Fruit fly (Drosophila melanogaster) whole organism: ENCODE measurements around the gene CG32668.
A peak's percentile ranks its signal among the peaks of the same experiment; 100 is the strongest.

Experiments used
- CG8478 ChIP-seq: fragments of >200 bp; optimal IDR thresholded peaks from 2 replicates; lab custom pipeline; 2018; ENCODE audit warnings: inconsistent platforms
- Dll ChIP-seq: fragments of >200 bp; optimal IDR thresholded peaks from 2 replicates; lab custom pipeline; 2017
- EcR ChIP-seq, 2 experiments: fragments of >200 bp; optimal IDR thresholded peaks; 2 replicates each; lab custom pipeline; 2017; ENCODE audit warnings: missing biosample characterization in 2 of 2, missing genetic modification characterization in 2 of 2, missing genetic modification reagents in 2 of 2
- pan ChIP-seq: fragments of >200 bp; optimal IDR thresholded peaks from 2 replicates; lab custom pipeline; 2017
- psq ChIP-seq: fragments of >200 bp; optimal IDR thresholded peaks from 2 replicates; lab custom pipeline; 2017
- usp ChIP-seq: fragments of >200 bp; optimal IDR thresholded peaks from 2 replicates; lab custom pipeline; 2017; ENCODE audit warnings: missing biosample characterization, missing genetic modification characterization, mixed read lengths

Gene CG32668

dm6 chrX:11159710-11160446, at the start of gene CG32668:
CG32668 (minus strand) TSS chrX:11159760.
- TF ChIP-seq EcR (GFP tag; optimal IDR thresholded peaks at IDR 0.05; lab: Kevin White, UChicago) (no peak), pan (lab: Kevin White, UChicago) (no peak), psq (no peak), usp (GFP tag; lab: Kevin White, UChicago) (no peak), CG8478 (lab: Kevin White, UChicago) (no peak), Dll (lab: Kevin White, UChicago) (no peak)

dm6 chrX:11203104-11203503, 43.5 kb upstream of the CG32668 start:
- TF ChIP-seq psq, result no peak
- TF ChIP-seq pan (lab: Kevin White, UChicago), result no peak
- TF ChIP-seq CG8478 (lab: Kevin White, UChicago), result no peak
- no peak for TF ChIP-seq usp (GFP tag; lab: Kevin White, UChicago)
- TF ChIP-seq EcR (GFP tag; optimal IDR thresholded peaks at IDR 0.05; lab: Kevin White, UChicago), result no peak
- TF ChIP-seq Dll (lab: Kevin White, UChicago), result no peak

dm6 chrX:11201948-11202347, 42.4 kb upstream of the CG32668 start, which contains the start of gene CG11106:
CG11106 (plus strand) TSS chrX:11202248.
- no peak for TF ChIP-seq usp (GFP tag; lab: Kevin White, UChicago)
- no peak for TF ChIP-seq psq
- no peak for TF ChIP-seq CG8478 (lab: Kevin White, UChicago)
- no peak for TF ChIP-seq EcR (GFP tag; optimal IDR thresholded peaks at IDR 0.05; lab: Kevin White, UChicago)
- no peak for TF ChIP-seq pan (lab: Kevin White, UChicago)
- TF ChIP-seq Dll (lab: Kevin White, UChicago), result no peak

dm6 chrX:11182631-11183030, 23.1 kb upstream of the CG32668 start, which contains the start of gene CG15200:
CG15200 (plus strand) TSS chrX:11182931.
- TF ChIP-seq pan (lab: Kevin White, UChicago), result no peak
- TF ChIP-seq CG8478 (lab: Kevin White, UChicago), result no peak

- no peak for TF ChIP-seq pan (lab: Kevin White, UChicago)
- no peak for TF ChIP-seq CG8478 (lab: Kevin White, UChicago)
- no peak for TF ChIP-seq Dll (lab: Kevin White, UChicago)
- TF ChIP-seq EcR (GFP tag; optimal IDR thresholded peaks at IDR 0.05; lab: Kevin White, UChicago), result no peak
- no peak for TF ChIP-seq psq
- no peak for TF ChIP-seq usp (GFP tag; lab: Kevin White, UChicago)
Measured at dm6 chrX:11176073-11176472, 16.5 kb upstream of the CG32668 start.

DNA sequence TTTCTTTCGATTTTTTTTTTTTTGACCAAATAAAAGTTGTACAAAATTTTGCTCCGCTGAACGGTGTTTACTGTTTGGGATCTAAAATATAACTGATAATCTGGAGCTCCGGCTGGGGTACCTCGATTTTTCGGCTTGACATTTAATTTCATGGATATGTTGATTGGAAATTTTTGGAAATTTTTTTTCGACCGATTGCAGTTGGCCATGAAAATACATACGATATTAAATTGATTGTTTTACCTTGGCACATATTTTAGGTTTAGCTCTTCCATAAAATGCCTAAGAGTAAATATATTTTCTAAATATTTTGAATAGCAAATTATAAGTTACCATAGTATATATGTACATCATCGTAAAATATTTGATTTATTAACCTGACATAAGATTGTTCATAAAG, 11.0 kb upstream of the CG32668 start, which contains the start of gene CG1394:
CG1394 (minus strand) TSS at position 101 of the 400 bp plus-strand sequence.
- no peak for TF ChIP-seq psq

DNA sequence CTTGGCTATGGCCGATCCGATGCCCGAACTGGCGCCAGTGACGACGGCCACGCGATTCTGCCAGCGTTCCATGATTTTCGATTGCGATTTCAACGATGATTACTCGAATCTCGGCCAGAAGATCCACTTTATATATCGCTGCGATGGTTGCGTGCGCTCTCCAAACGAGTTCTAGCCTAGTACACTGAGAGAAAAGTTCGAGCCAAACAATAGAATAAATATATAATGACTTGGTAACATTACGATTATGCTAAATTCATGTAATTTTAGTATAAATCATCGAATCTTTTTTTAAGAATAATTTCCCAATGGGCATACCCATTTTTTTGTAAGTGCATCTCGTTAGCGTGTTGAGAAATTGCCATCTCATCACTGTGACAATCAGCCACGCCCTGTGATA, 9.4 kb upstream of the CG32668 start, which contains the start of gene Antdh:
Antdh (minus strand) TSS at position 101 of the 400 bp plus-strand sequence.
- no peak for TF ChIP-seq psq
- no peak for TF ChIP-seq CG8478 (lab: Kevin White, UChicago)
- no peak for TF ChIP-seq usp (GFP tag; lab: Kevin White, UChicago)
- TF ChIP-seq EcR (GFP tag; optimal IDR thresholded peaks at IDR 0.05; lab: Kevin White, UChicago), result no peak
- no peak for TF ChIP-seq Dll (lab: Kevin White, UChicago)
- no peak for TF ChIP-seq pan (lab: Kevin White, UChicago)

- TF ChIP-seq psq, result no peak
- no peak for TF ChIP-seq CG8478 (lab: Kevin White, UChicago)
- no peak for TF ChIP-seq EcR (GFP tag; optimal IDR thresholded peaks at IDR 0.05; lab: Kevin White, UChicago)
- no peak for TF ChIP-seq usp (GFP tag; lab: Kevin White, UChicago)
- no peak for TF ChIP-seq pan (lab: Kevin White, UChicago)
- no peak for TF ChIP-seq Dll (lab: Kevin White, UChicago)
Measured at dm6 chrX:11155808-11156589, 3.6 kb downstream of the CG32668 start.

DNA sequence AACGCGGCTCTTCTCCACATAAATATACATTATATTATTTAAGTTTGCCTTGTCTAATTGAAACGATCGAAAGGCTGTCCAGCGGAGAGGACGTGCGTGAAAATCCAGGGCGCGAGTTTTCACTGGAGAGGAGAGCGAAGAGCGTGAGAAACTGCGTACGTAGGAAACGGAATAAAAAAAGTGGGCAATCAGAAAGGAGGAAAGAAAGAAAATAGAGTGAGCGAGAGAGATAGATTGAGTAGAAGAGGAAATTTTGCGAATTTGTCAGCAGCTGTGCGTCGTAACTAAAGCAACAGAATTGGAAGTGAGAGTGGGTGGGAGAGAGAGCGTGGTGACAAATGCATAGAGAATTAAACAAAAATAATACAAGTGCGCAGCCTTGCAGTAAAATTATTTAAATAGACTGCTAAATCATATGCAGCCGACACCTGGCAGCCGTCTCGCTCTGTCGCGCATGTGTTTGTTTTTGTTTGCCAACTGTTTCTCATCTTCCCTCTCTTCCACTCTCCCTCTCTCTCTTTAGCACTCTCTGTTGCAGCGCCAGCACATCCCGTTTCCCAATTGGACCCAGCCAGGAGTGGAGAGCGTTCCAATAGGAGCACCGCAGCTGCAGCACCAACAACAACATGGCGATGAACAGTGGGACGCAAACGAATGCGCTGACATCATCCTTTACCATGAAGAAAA, 4.9 kb downstream of the CG32668 start:
- TF ChIP-seq CG8478 (lab: Kevin White, UChicago) (peak; percentile 56), EcR (GFP tag; optimal IDR thresholded peaks at IDR 0.05; lab: Kevin White, UChicago) (no peak), Dll (lab: Kevin White, UChicago) (peak; percentile 83), psq (no peak), pan (lab: Kevin White, UChicago) (no peak), usp (GFP tag; lab: Kevin White, UChicago) (no peak)

DNA sequence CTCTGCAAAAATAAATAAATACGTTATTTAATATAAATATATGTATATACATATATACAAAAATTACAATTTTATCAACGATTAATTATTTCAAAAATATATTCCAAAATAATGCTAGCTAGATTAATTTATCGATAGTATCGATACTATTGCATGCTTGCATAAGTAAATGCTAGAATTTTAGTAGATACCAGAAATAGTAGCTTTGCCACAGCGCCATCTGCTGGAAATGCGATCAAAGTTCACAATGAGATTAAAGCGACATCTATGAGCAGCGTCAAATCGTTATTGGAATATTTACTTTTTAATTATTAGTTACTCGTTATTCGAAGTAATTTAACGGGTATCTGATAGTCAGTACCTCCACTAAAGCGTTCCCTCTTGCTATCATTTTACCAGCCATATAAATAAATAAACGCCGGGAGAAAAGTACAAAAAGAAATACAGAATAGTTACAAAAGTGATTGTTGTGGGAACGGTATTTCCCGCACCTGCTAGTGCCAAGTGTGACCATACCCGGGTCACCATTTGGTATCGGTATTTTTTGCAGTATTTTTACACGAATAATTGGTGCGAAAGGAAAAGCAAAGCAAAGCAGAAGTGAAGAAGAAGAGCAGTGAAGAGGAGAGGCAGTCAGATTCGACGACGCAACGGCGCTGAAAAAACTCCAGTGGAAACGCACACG, 5.6 kb downstream of the CG32668 start, which contains the start of the genes rtv and Dlic:
rtv (minus strand) TSS at position 165 of the 685 bp plus-strand sequence.
Dlic (plus strand) TSS at position 596 of the 685 bp plus-strand sequence.
- no peak for TF ChIP-seq psq
- TF ChIP-seq CG8478 (lab: Kevin White, UChicago), result no peak
- no peak for TF ChIP-seq Dll (lab: Kevin White, UChicago)
- no peak for TF ChIP-seq pan (lab: Kevin White, UChicago)
- no peak for TF ChIP-seq usp (GFP tag; lab: Kevin White, UChicago)
- no peak for TF ChIP-seq EcR (GFP tag; optimal IDR thresholded peaks at IDR 0.05; lab: Kevin White, UChicago)
